Fruit fly (Drosophila melanogaster) whole organism, embryonic: ENCODE measurements around the gene MED14.

Experiments used
- Antp ChIP-seq: fragments of 200-800 bp; sonication (Bioruptor generic); optimal IDR thresholded peaks from 3 replicates; lab custom pipeline; 2016; ENCODE audit warnings: missing biosample characterization, missing genetic modification characterization
- Asciz ChIP-seq: fragments of 200-800 bp; sonication (Bioruptor generic); optimal IDR thresholded peaks from 2 replicates; lab custom pipeline; 2017; ENCODE audit warnings: missing biosample characterization, mild to moderate bottlenecking, missing genetic modification characterization, missing genetic modification reagents
- BtbVII ChIP-seq: fragments of 200-800 bp; sonication (Bioruptor generic); optimal IDR thresholded peaks from 3 replicates; lab custom pipeline; 2017; ENCODE audit warnings: missing biosample characterization, mild to moderate bottlenecking, missing genetic modification characterization
- Bteb2 ChIP-seq: fragments of 200-800 bp; sonication (Bioruptor generic); optimal IDR thresholded peaks from 2 replicates; lab custom pipeline; 2016; ENCODE audit warnings: missing biosample characterization, missing genetic modification characterization
- CG10321 ChIP-seq: fragments of 200-800 bp; sonication (Bioruptor generic); IDR thresholded peaks from 2 replicates; pipeline ENCODE4 v1.3.6; 2022; ENCODE audit warnings: missing biosample characterization, missing genetic modification characterization
- CG10366 ChIP-seq: fragments of 200-800 bp; sonication (Bioruptor generic); IDR thresholded peaks from 2 replicates; pipeline ENCODE4 v1.3.6; 2022; ENCODE audit warnings: missing biosample characterization, missing genetic modification characterization
- CG10431 ChIP-seq: fragments of 200-800 bp; sonication (Bioruptor generic); optimal IDR thresholded peaks from 3 replicates; lab custom pipeline; 2018; ENCODE audit warnings: missing biosample characterization, mild to moderate bottlenecking, missing genetic modification characterization
- CG11093 ChIP-seq: fragments of 200-800 bp; sonication (Bioruptor generic); IDR thresholded peaks from 3 replicates; pipeline ENCODE4 v1.3.6; 2022; ENCODE audit warnings: missing biosample characterization, missing genetic modification characterization
- CG12219 ChIP-seq: fragments of 200-800 bp; sonication (Bioruptor generic); optimal IDR thresholded peaks from 3 replicates; lab custom pipeline; 2018; ENCODE audit warnings: missing biosample characterization, mild to moderate bottlenecking, missing genetic modification characterization
- CG13624 ChIP-seq: fragments of 200-800 bp; sonication (Bioruptor generic); optimal IDR thresholded peaks from 2 replicates; lab custom pipeline; 2016; ENCODE audit warnings: missing biosample characterization, missing genetic modification characterization
- CG15479 ChIP-seq: fragments of 200-800 bp; sonication (Bioruptor generic); optimal IDR thresholded peaks from 3 replicates; lab custom pipeline; 2019; ENCODE audit warnings: missing biosample characterization, mild to moderate bottlenecking, missing genetic modification characterization, moderate library complexity
- CG17186 ChIP-seq: fragments of 200-800 bp; sonication (Bioruptor generic); optimal IDR thresholded peaks from 3 replicates; lab custom pipeline; 2017; ENCODE audit warnings: missing biosample characterization, missing genetic modification reagents, missing genetic modification characterization
- CG18599 ChIP-seq: fragments of 200-800 bp; sonication (Bioruptor generic); optimal IDR thresholded peaks from 3 replicates; lab custom pipeline; 2017; ENCODE audit warnings: missing biosample characterization, missing genetic modification characterization, mild to moderate bottlenecking, moderate library complexity, missing genetic modification reagents
- CG2889 ChIP-seq: fragments of 200-800 bp; sonication (Bioruptor generic); IDR thresholded peaks from 3 replicates; pipeline ENCODE4 v1.3.6; 2022; ENCODE audit warnings: missing biosample characterization, missing genetic modification characterization
- CG31441 ChIP-seq: fragments of 200-800 bp; sonication (Bioruptor generic); IDR thresholded peaks from 2 replicates; pipeline ENCODE4 v1.3.6; 2022; ENCODE audit warnings: missing biosample characterization, missing genetic modification characterization
- CG4854 ChIP-seq: fragments of 200-800 bp; sonication (Bioruptor generic); optimal IDR thresholded peaks from 2 replicates; lab custom pipeline; 2016; ENCODE audit warnings: missing biosample characterization, missing genetic modification characterization, inconsistent platforms
- CG5245 ChIP-seq: fragments of 200-800 bp; sonication (Bioruptor generic); optimal IDR thresholded peaks from 3 replicates; lab custom pipeline; 2016; ENCODE audit warnings: missing biosample characterization, missing genetic modification characterization
- CG6175 ChIP-seq: fragments of 200-800 bp; sonication (Bioruptor generic); IDR thresholded peaks from 3 replicates; pipeline ENCODE4 v1.3.6; 2022; ENCODE audit warnings: missing biosample characterization, missing genetic modification characterization
- CG6689 ChIP-seq: fragments of 200-800 bp; sonication (Bioruptor generic); IDR thresholded peaks from 2 replicates; pipeline ENCODE4 v1.3.6; 2022; ENCODE audit warnings: missing biosample characterization, missing genetic modification characterization
- CG7357 ChIP-seq: fragments of 200-800 bp; sonication (Bioruptor generic); IDR thresholded peaks from 3 replicates; pipeline ENCODE4 v1.3.6; 2022; ENCODE audit warnings: missing biosample characterization, missing genetic modification characterization
- CG7745 ChIP-seq: fragments of 200-800 bp; sonication (Bioruptor generic); optimal IDR thresholded peaks from 2 replicates; lab custom pipeline; 2018; ENCODE audit warnings: missing biosample characterization, mild to moderate bottlenecking, missing genetic modification characterization, moderate library complexity
- CG8924 ChIP-seq: fragments of 200-800 bp; optimal IDR thresholded peaks from 3 replicates; lab custom pipeline; 2019; ENCODE audit warnings: missing biosample characterization, mild to moderate bottlenecking, missing genetic modification characterization, moderate library complexity
- CG8944 ChIP-seq: fragments of 200-800 bp; sonication (Bioruptor generic); optimal IDR thresholded peaks from 3 replicates; lab custom pipeline; 2016; ENCODE audit warnings: missing biosample characterization, missing genetic modification characterization
- CG9727 ChIP-seq: fragments of 200-800 bp; sonication (Bioruptor generic); optimal IDR thresholded peaks from 3 replicates; lab custom pipeline; 2017; ENCODE audit warnings: missing biosample characterization, mild to moderate bottlenecking, missing genetic modification characterization
- D19A ChIP-seq: fragments of 200-800 bp; optimal IDR thresholded peaks from 3 replicates; lab custom pipeline; 2019; ENCODE audit warnings: missing biosample characterization, mild to moderate bottlenecking, missing genetic modification characterization, moderate library complexity
- Dip2 ChIP-seq: fragments of 200-800 bp; sonication (Bioruptor generic); IDR thresholded peaks from 2 replicates; pipeline ENCODE4 v1.3.6; 2022; ENCODE audit warnings: missing biosample characterization, missing genetic modification characterization
- Dref ChIP-seq: fragments of 200-800 bp; sonication (Bioruptor generic); IDR thresholded peaks from 2 replicates; pipeline ENCODE4 v1.3.6; 2022; ENCODE audit warnings: missing biosample characterization, missing genetic modification characterization
- Elba2 ChIP-seq: fragments of 200-800 bp; sonication (Bioruptor generic); optimal IDR thresholded peaks from 3 replicates; lab custom pipeline; 2016; ENCODE audit warnings: missing biosample characterization, missing genetic modification characterization
- Lpt ChIP-seq: fragments of >200 bp; optimal IDR thresholded peaks from 2 replicates; lab custom pipeline; 2018; ENCODE audit warnings: missing biosample characterization, missing genetic modification characterization
- MESR4 ChIP-seq: fragments of 200-800 bp; sonication (Bioruptor generic); optimal IDR thresholded peaks from 2 replicates; lab custom pipeline; 2018; ENCODE audit warnings: missing biosample characterization, mild to moderate bottlenecking, missing genetic modification characterization, moderate library complexity
- Mad ChIP-seq: fragments of 200-800 bp; sonication (Bioruptor generic); optimal IDR thresholded peaks from 2 replicates; lab custom pipeline; 2016; ENCODE audit warnings: missing biosample characterization, missing genetic modification characterization
- NK7.1 ChIP-seq: fragments of 200-800 bp; sonication (Bioruptor generic); optimal IDR thresholded peaks from 3 replicates; lab custom pipeline; 2016; ENCODE audit warnings: missing biosample characterization, missing genetic modification characterization
- Opbp ChIP-seq: fragments of 200-800 bp; sonication (Bioruptor generic); IDR thresholded peaks from 3 replicates; pipeline ENCODE4 v1.3.6; 2022; ENCODE audit warnings: missing biosample characterization, missing genetic modification characterization; ENCODE audit not compliant: partially characterized antibody
- Sin3A ChIP-seq: fragments of >200 bp; optimal IDR thresholded peaks from 2 replicates; lab custom pipeline; 2018
- Usf ChIP-seq: fragments of 200-800 bp; sonication (Bioruptor generic); optimal IDR thresholded peaks from 2 replicates; lab custom pipeline; 2017; ENCODE audit warnings: missing genotype, missing biosample characterization, missing genetic modification characterization
- bab2 ChIP-seq: fragments of 200-800 bp; sonication (Bioruptor generic); optimal IDR thresholded peaks from 2 replicates; lab custom pipeline; 2016; ENCODE audit warnings: missing biosample characterization, missing genetic modification characterization
- danr ChIP-seq: fragments of 200-800 bp; sonication (Bioruptor generic); IDR thresholded peaks from 2 replicates; pipeline ENCODE4 v1.3.6; 2022; ENCODE audit warnings: missing biosample characterization, missing genetic modification characterization
- dpn ChIP-seq, 2 experiments: fragments of 200-800 bp; sonication (Bioruptor generic); optimal IDR thresholded peaks; 3 replicates each; lab custom pipeline; 2016; ENCODE audit warnings: missing biosample characterization in 2 of 2, missing genetic modification characterization in 2 of 2
- gem ChIP-seq: fragments of 200-800 bp; sonication (Bioruptor generic); optimal IDR thresholded peaks from 2 replicates; lab custom pipeline; 2019; ENCODE audit warnings: missing biosample characterization, mild to moderate bottlenecking, missing genetic modification characterization, moderate library complexity
- hb ChIP-seq: fragments of 200-800 bp; sonication (Bioruptor generic); IDR thresholded peaks from 3 replicates; pipeline ENCODE4 v1.3.6; 2022; ENCODE audit warnings: missing biosample characterization, missing genetic modification characterization; ENCODE audit not compliant: partially characterized antibody
- klu ChIP-seq: fragments of 200-800 bp; sonication (Bioruptor generic); IDR thresholded peaks from 2 replicates; pipeline ENCODE4 v1.3.6; 2022; ENCODE audit warnings: missing biosample characterization, missing genetic modification characterization
- lilli ChIP-seq: fragments of 200-800 bp; sonication (Bioruptor generic); optimal IDR thresholded peaks from 3 replicates; lab custom pipeline; 2016; ENCODE audit warnings: missing biosample characterization, missing genetic modification characterization
- nerfin-1 ChIP-seq: fragments of 200-800 bp; sonication (Bioruptor generic); optimal IDR thresholded peaks from 3 replicates; lab custom pipeline; 2019; ENCODE audit warnings: missing biosample characterization, mild to moderate bottlenecking, missing genetic modification characterization, moderate library complexity
- nmo ChIP-seq: fragments of 200-800 bp; sonication (Bioruptor generic); optimal IDR thresholded peaks from 2 replicates; lab custom pipeline; 2018; ENCODE audit warnings: missing biosample characterization, mild to moderate bottlenecking, missing genetic modification characterization, moderate library complexity
- repo ChIP-seq: fragments of 200-800 bp; sonication (Bioruptor generic); optimal IDR thresholded peaks from 2 replicates; lab custom pipeline; 2016; ENCODE audit warnings: missing biosample characterization, missing genetic modification characterization
- schlank ChIP-seq: fragments of 200-800 bp; sonication (Bioruptor generic); optimal IDR thresholded peaks from 2 replicates; lab custom pipeline; 2018; ENCODE audit warnings: missing biosample characterization, mild to moderate bottlenecking, missing genetic modification characterization
- sna ChIP-seq: fragments of 200-800 bp; sonication (Bioruptor generic); IDR thresholded peaks from 2 replicates; pipeline ENCODE4 v1.3.6; 2022; ENCODE audit warnings: missing biosample characterization, missing genetic modification characterization; ENCODE audit not compliant: partially characterized antibody
- tap ChIP-seq: fragments of 200-800 bp; optimal IDR thresholded peaks from 3 replicates; lab custom pipeline; 2019; ENCODE audit warnings: missing biosample characterization, mild to moderate bottlenecking, missing genetic modification characterization, moderate library complexity
- unpg ChIP-seq: fragments of 200-800 bp; sonication (Bioruptor generic); optimal IDR thresholded peaks from 3 replicates; lab custom pipeline; 2018; ENCODE audit warnings: missing biosample characterization, mild to moderate bottlenecking, missing genetic modification characterization, moderate library complexity
- vfl ChIP-seq: fragments of 200-800 bp; sonication (Bioruptor generic); optimal IDR thresholded peaks from 2 replicates; lab custom pipeline; 2016; ENCODE audit warnings: missing biosample characterization, missing genetic modification characterization

MED14 gene

dm6 chr3L:639460-640103 lies 46.5 kb downstream of the MED14 start (continued):
- TF ChIP-seq BtbVII (GFP tag; lab: Kevin White, UChicago) (peak; percentile 51), Sin3A (lab: Kevin White, UChicago) (no peak), CG12219 (GFP tag; lab: Kevin White, UChicago) (no peak), CG10431 (GFP tag; lab: Kevin White, UChicago) (no peak), Antp (GFP tag; lab: Kevin White, UChicago) (no peak), schlank (tag; lab: Kevin White, UChicago) (no peak), Lpt (GFP tag; lab: Kevin White, UChicago) (no peak), CG7357 (no peak), CG31441 (GFP tag; lab: Robert Waterston, UW) (no peak), CG17186 (no peak), CG7745 (tag; lab: Kevin White, UChicago) (no peak), vfl (GFP tag; lab: Kevin White, UChicago) (no peak), CG10366 (no peak), CG15479 (GFP tag; lab: Kevin White, UChicago) (no peak), CG6175 (GFP tag; lab: Robert Waterston, UW) (no peak), hb (GFP tag; lab: Robert Waterston, UW) (no peak), CG13624 (no peak), Dip2 (GFP tag; lab: Robert Waterston, UW) (no peak), repo (peak; percentile 45), CG9727 (GFP tag; lab: Kevin White, UChicago) (no peak), Bteb2 (GFP tag; lab: Kevin White, UChicago) (peak; percentile 20), CG10321 (GFP tag; lab: Robert Waterston, UW) (no peak), Elba2 (no peak), Mad (GFP tag; lab: Kevin White, UChicago) (peak; percentile 8), CG5245 (no peak), unpg (GFP tag; lab: Kevin White, UChicago) (no peak), NK7.1 (GFP tag; lab: Kevin White, UChicago) (no peak), nerfin-1 (tag; lab: Kevin White, UChicago) (peak; percentile 9), nmo (no peak), dpn (GFP tag; optimal IDR thresholded peaks at IDR 0.05; lab: Kevin White, UChicago) (no peak)
- TF ChIP-seq, all 482 proteins: peak for 50

- peak; percentile 69 for TF ChIP-seq Usf (GFP tag; lab: Kevin White, UChicago)
- TF ChIP-seq CG18599 (GFP tag; lab: Kevin White, UChicago), result peak; percentile 84
- TF ChIP-seq CG8924 (tag; lab: Kevin White, UChicago), result peak; percentile 88
- TF ChIP-seq klu (GFP tag; lab: Robert Waterston, UW), result peak; percentile 63; the same call in 1 of the 2 replicates
- TF ChIP-seq D19A (tag; lab: Kevin White, UChicago), result peak; percentile 84
- TF ChIP-seq CG11093 (GFP tag; lab: Robert Waterston, UW), result peak; percentile 69; the same call in 2 of the 3 replicates
- no peak for TF ChIP-seq Opbp (GFP tag; lab: Robert Waterston, UW)
- peak; percentile 88 for TF ChIP-seq Asciz (GFP tag; lab: Kevin White, UChicago)
- TF ChIP-seq tap (tag; lab: Kevin White, UChicago), result peak; percentile 88
- TF ChIP-seq lilli (GFP tag; lab: Kevin White, UChicago), result peak; percentile 80
- TF ChIP-seq CG10366, result peak; percentile 72
- peak; percentile 86 for TF ChIP-seq bab2 (GFP tag; lab: Kevin White, UChicago)
- TF ChIP-seq CG6689, result peak; percentile 84
- no peak for TF ChIP-seq Dref (GFP tag; lab: Robert Waterston, UW)
- peak; percentile 77 for TF ChIP-seq CG8944 (GFP tag; lab: Kevin White, UChicago)
- TF ChIP-seq sna (GFP tag; lab: Robert Waterston, UW), result no peak
- TF ChIP-seq gem (tag; lab: Kevin White, UChicago), result peak; percentile 92
- TF ChIP-seq danr, result peak; percentile 66
- TF ChIP-seq MESR4 (GFP tag; lab: Kevin White, UChicago), result peak; percentile 2
- peak; percentile 31 for TF ChIP-seq CG4854
- TF ChIP-seq CG2889 (GFP tag; lab: Robert Waterston, UW), result peak; percentile 67; the same call in 2 of the 3 replicates
Observed at dm6 chr3L:640324-640974, 47.4 kb downstream of the MED14 start.
